Worm (Caenorhabditis elegans): ENCODE data around the gene ZK1098.12.

- TF ChIP-seq ZK546.5 (tag; optimal IDR thresholded peaks at IDR 0.05) (peak; percentile 9), ceh-82 (tag; optimal IDR thresholded peaks at IDR 0.05) (peak; percentile 81), ama-1 (optimal IDR thresholded peaks at IDR 0.05) (peak; percentile 84), ztf-11 (tag; optimal IDR thresholded peaks at IDR 0.05) (no peak), nhr-25 (tag; optimal IDR thresholded peaks at IDR 0.05) (peak; percentile 84), unc-39 (tag; optimal IDR thresholded peaks at IDR 0.05) (no peak), sma-3 (GFP tag; optimal IDR thresholded peaks at IDR 0.05) (peak; percentile 80), dmd-4 (tag; optimal IDR thresholded peaks at IDR 0.05) (no peak), F13H6.1 (tag; optimal IDR thresholded peaks at IDR 0.05) (peak; percentile 91), ceh-16 (tag; optimal IDR thresholded peaks at IDR 0.05) (no peak), nhr-12 (tag; optimal IDR thresholded peaks at IDR 0.05) (no peak)
These were observed 1.2 kb downstream of the ZK1098.12 start, which contains the start of gene unc-16 for ce11 chrIII:9546016-9546659.
